Fruit fly (Drosophila melanogaster) ovary, adult (tissue): ENCODE measurements around the gene rha.

Experiments
- CG17801 ChIP-seq: fragments of 200-800 bp; optimal IDR thresholded peaks from 2 replicates; lab custom pipeline; 2019; ENCODE audit warnings: missing biosample characterization, mild to moderate bottlenecking, missing genetic modification characterization, moderate library complexity; ENCODE audit not compliant: partially characterized antibody

Gene rha

dm6 chr3R:25316016-25316415 lies 24.0 kb upstream of the rha start, which contains the start of gene CG10559:
Gene CG10559 (minus strand): TSS chr3R:25316116.
- no peak for TF ChIP-seq CG17801 (GFP tag; lab: Kevin White, UChicago)

dm6 chr3R:25318011-25318410 lies 22.0 kb upstream of the rha start, which contains the start of gene CG10553:
Gene CG10553 (minus strand): TSS chr3R:25318111.
- TF ChIP-seq CG17801 (GFP tag; lab: Kevin White, UChicago), result no peak

dm6 chr3R:25320051-25320705 lies 19.9 kb upstream of the rha start, which contains the start of gene CG10560:
Gene CG10560 (minus strand): TSS chr3R:25320101.
- no peak for TF ChIP-seq CG17801 (GFP tag; lab: Kevin White, UChicago)

dm6 chr3R:25320898-25321297 lies 19.2 kb upstream of the rha start:
- no peak for TF ChIP-seq CG17801 (GFP tag; lab: Kevin White, UChicago)

dm6 chr3R:25321681-25322080 lies 18.4 kb upstream of the rha start:
- no peak for TF ChIP-seq CG17801 (GFP tag; lab: Kevin White, UChicago)

- TF ChIP-seq CG17801 (GFP tag; lab: Kevin White, UChicago), result no peak
Measured at dm6 chr3R:25322657-25323056, 17.4 kb upstream of the rha start, which contains the start of gene CG10562. Gene CG10562 (minus strand): TSS chr3R:25322757.

dm6 chr3R:25329079-25329478 lies 11.0 kb upstream of the rha start, which contains the start of gene CHKov1:
Gene CHKov1 (minus strand): TSS chr3R:25329316.
- TF ChIP-seq CG17801 (GFP tag; lab: Kevin White, UChicago), result no peak

- no peak for TF ChIP-seq CG17801 (GFP tag; lab: Kevin White, UChicago)
Measured at dm6 chr3R:25331103-25331502, 8.9 kb upstream of the rha start, which contains the start of gene CHKov2. Gene CHKov2 (minus strand): TSS chr3R:25331203.

dm6 chr3R:25335065-25335464 lies 5.0 kb upstream of the rha start, which contains the start of the genes CG10669 and CG11902:
Gene CG10669 (minus strand): TSS chr3R:25335243.
Gene CG11902 (plus strand): TSS chr3R:25335257.
- TF ChIP-seq CG17801 (GFP tag; lab: Kevin White, UChicago), result no peak

dm6 chr3R:25346899-25347298 lies 6.8 kb downstream of the rha start, which contains the start of gene tobi:
Gene tobi (minus strand): TSS chr3R:25346921.
- no peak for TF ChIP-seq CG17801 (GFP tag; lab: Kevin White, UChicago)

- no peak for TF ChIP-seq CG17801 (GFP tag; lab: Kevin White, UChicago)
Measured at dm6 chr3R:25357985-25358384, 17.9 kb downstream of the rha start, which contains the start of gene ND-49L. Gene ND-49L (plus strand): TSS chr3R:25358285.

dm6 chr3R:25382681-25383080 lies 42.6 kb downstream of the rha start, which contains the start of gene alrm:
Gene alrm (minus strand): TSS chr3R:25382781.
- TF ChIP-seq CG17801 (GFP tag; lab: Kevin White, UChicago), result no peak

- no peak for TF ChIP-seq CG17801 (GFP tag; lab: Kevin White, UChicago)
Measured at dm6 chr3R:25383400-25383799, 43.3 kb downstream of the rha start, which contains the start of gene CG31437. Gene CG31437 (plus strand): TSS chr3R:25383700.

dm6 chr3R:25384206-25384605 lies 44.2 kb downstream of the rha start:
- TF ChIP-seq CG17801 (GFP tag; lab: Kevin White, UChicago), result no peak

- TF ChIP-seq CG17801 (GFP tag; lab: Kevin White, UChicago), result no peak
Measured at dm6 chr3R:25388522-25388921, 48.5 kb downstream of the rha start.
